Worm (Caenorhabditis elegans) whole organism, young adult: ENCODE measurements around the gene daf-11.

Source experiments
- F23B12.7 ChIP-seq: sonication (generic microtip); optimal IDR thresholded peaks from 2 replicates; lab custom pipeline; 2017; ENCODE audit warnings: missing genetic modification characterization, mild to moderate bottlenecking, missing compliant biosample characterization, antibody characterized with exemption, moderate library complexity; ENCODE audit not compliant: insufficient read depth
- attf-3 ChIP-seq: fragments of 200-800 bp; sonication (Bioruptor generic); conservative IDR thresholded peaks from 2 replicates; pipeline ENCODE4 v1.3.6; 2022; ENCODE audit warnings: missing genetic modification reagents, missing genetic modification characterization, missing compliant biosample characterization
- ets-4 ChIP-seq: fragments of 200-800 bp; sonication (Bioruptor generic); optimal IDR thresholded peaks from 2 replicates; lab custom pipeline; 2018; ENCODE audit warnings: mild to moderate bottlenecking, missing genetic modification characterization, missing compliant biosample characterization

DNA sequence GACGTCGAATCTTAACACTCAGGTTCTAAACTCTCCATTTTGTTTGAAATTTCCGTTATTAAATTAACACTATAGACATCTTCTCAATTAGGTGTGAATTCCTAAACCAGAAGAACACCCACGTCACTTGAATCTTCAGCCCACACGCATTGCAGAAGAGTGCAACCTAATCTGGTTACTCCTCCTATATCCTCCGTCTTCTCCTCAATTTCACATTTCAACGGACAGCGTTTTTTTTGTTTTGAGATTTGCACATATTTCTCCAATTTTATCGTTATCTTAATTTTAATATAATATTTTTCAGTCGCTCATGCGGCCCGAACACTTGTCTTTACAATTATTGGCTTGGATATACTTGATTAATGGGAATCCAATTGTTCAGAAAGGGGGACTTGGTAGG lies 31.5 kb upstream of the daf-11 start, which contains the start of gene smoc-1:
- no peak for TF ChIP-seq F23B12.7 (tag; lab: Kevin White, UChicago)
- no peak for TF ChIP-seq attf-3
- TF ChIP-seq ets-4 (GFP tag; lab: Kevin White, UChicago) = no peak
